Worm (Caenorhabditis elegans): Measurements from ENCODE around the gene srsx-18.

DNA sequence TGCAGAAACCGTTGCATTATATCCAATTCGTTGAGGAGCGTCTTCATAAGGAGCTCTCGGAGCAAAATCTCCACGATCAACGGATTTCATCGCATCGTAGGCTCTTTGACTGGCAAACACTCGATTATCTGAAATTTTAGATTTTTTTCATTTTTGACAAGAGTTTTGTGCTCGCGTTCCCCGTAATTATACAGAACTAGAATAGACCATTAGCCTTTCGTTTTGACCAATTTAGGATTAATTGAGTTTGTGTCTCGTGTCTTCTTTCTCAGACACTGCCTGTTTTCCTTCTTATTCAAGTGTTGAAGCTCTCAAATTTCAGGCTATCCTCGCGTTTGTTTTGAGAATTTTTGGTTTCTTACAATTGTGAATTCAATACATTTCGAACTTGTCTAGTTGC, 40.8 kb downstream of the srsx-18 start:
- TF ChIP-seq unc-3 (GFP tag; conservative IDR thresholded peaks at IDR 0.05) (no peak), unc-3 (tag; optimal IDR thresholded peaks at IDR 0.05) (no peak), ceh-22 (tag; optimal IDR thresholded peaks at IDR 0.05) (no peak), unc-86 (tag; optimal IDR thresholded peaks at IDR 0.05) (no peak), pha-4 (tag; optimal IDR thresholded peaks at IDR 0.05) (no peak), pha-2 (tag; optimal IDR thresholded peaks at IDR 0.05) (no peak), ceh-24 (tag; optimal IDR thresholded peaks at IDR 0.05) (no peak), nhr-11 (tag; optimal IDR thresholded peaks at IDR 0.05) (no peak), nhr-232 (tag; optimal IDR thresholded peaks at IDR 0.05) (no peak), ama-1 (optimal IDR thresholded peaks at IDR 0.05) (no peak), tbx-7 (tag; optimal IDR thresholded peaks at IDR 0.05) (no peak), ceh-6 (GFP tag; optimal IDR thresholded peaks at IDR 0.05) (no peak), madf-2 (tag; optimal IDR thresholded peaks at IDR 0.05) (no peak), C08G9.2 (tag; optimal IDR thresholded peaks at IDR 0.05) (no peak)
